Fruit fly (Drosophila melanogaster): ENCODE data around the gene CstF50.

dm6 chr3R:31771790-31772576 is 35.2 kb upstream of the CstF50 start, which contains the start of the genes betaGlu and sip3:
- TF ChIP-seq psq (optimal IDR thresholded peaks at IDR 0.05) (no peak), Dll (optimal IDR thresholded peaks at IDR 0.05) (no peak), EcR (GFP tag; optimal IDR thresholded peaks at IDR 0.05) (no peak)
